Fruit fly (Drosophila melanogaster): Measurements from ENCODE around the gene Edc3.

Gene Edc3

DNA sequence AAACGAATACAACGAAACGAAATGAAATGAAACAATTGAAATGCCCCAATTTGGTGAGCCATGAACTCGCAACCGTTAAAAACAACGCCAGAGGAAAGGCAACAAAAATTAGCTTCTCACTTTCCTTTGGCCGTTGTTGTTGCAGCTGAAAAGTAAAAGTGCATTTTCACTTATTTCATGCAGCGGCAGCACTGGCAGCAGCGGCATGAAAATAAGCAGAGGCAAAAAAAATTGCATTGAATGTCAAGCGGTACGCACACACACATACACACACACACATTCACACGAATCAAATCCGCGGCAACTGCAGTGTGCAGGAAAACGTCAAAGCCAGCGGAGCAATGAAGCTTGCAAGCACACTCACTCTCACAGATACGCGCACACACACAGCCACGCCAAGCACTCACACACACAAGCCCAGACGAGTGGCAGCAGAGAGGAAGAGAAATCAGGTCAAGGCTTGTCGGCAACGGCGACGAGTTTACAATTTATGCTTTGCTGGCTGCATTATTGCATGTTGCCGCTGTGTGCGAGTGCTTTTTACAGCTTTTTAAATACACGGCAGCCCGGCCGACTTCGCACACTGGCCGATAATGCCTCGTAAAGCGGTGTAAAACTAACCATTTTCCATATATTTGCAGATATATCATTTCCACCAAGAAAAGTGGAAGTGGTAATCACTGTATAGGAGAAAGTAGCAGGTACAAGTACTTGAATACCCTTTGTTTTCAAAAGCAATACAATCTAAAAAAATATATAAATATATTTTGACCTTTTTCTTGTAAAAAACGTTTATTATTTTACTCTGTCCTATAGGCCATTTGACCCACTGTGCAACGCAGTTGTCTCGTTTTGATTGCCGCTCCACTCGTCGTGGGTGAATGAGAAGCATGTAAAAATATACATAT, 36.9 kb upstream of the Edc3 start (continued):
- TF ChIP-seq slbo (GFP tag; IDR thresholded peaks at IDR 0.05): no peak
- no peak for TF ChIP-seq Poxn (GFP tag; IDR thresholded peaks at IDR 0.05)
- TF ChIP-seq CG9797 (GFP tag; optimal IDR thresholded peaks at IDR 0.05): no peak
- no peak for TF ChIP-seq CG12744 (GFP tag; optimal IDR thresholded peaks at IDR 0.05)
- peak; percentile 88 for TF ChIP-seq CoRest (tag; optimal IDR thresholded peaks at IDR 0.05)
- peak; percentile 53; the same call in 1 of the 2 replicates for TF ChIP-seq CG4730 (GFP tag; IDR thresholded peaks at IDR 0.05)
- TF ChIP-seq CG11093 (GFP tag; IDR thresholded peaks at IDR 0.05): peak; percentile 80
- TF ChIP-seq CG8290 (GFP tag; optimal IDR thresholded peaks at IDR 0.05): no peak
- peak in 1 of 2 experiments; percentile 31 for TF ChIP-seq CG8290 (tag; optimal IDR thresholded peaks at IDR 0.05)
- peak; percentile 78 for TF ChIP-seq Xrp1 (GFP tag; IDR thresholded peaks at IDR 0.05)
- TF ChIP-seq CG17361 (GFP tag; IDR thresholded peaks at IDR 0.05): peak; percentile 91
- TF ChIP-seq CG13624 (GFP tag; optimal IDR thresholded peaks at IDR 0.05): no peak
- TF ChIP-seq ATbp (GFP tag; optimal IDR thresholded peaks at IDR 0.05): peak; percentile 93
- peak; percentile 51 for TF ChIP-seq YL-1 (GFP tag; optimal IDR thresholded peaks at IDR 0.05)
- TF ChIP-seq CG13287 (GFP tag; IDR thresholded peaks at IDR 0.05; ENCODE audit: partially characterized antibody): no peak
- peak; percentile 92 for TF ChIP-seq Oli (tag; optimal IDR thresholded peaks at IDR 0.05)
- TF ChIP-seq ro (GFP tag; IDR thresholded peaks at IDR 0.05): 0 out of 2 replicates have a peak, but pooled peaks have one; percentile 21
- peak; percentile 52; the same call in 2 of the 3 replicates for TF ChIP-seq H15 (GFP tag; IDR thresholded peaks at IDR 0.05)
- TF ChIP-seq CG9876 (GFP tag; optimal IDR thresholded peaks at IDR 0.05): no peak
- TF ChIP-seq sim (GFP tag; IDR thresholded peaks at IDR 0.05): peak; percentile 48; the same call in 1 of the 2 replicates
- TF ChIP-seq CG12942 (GFP tag; optimal IDR thresholded peaks at IDR 0.05): peak; percentile 52
- peak; percentile 41 for TF ChIP-seq Hmr (GFP tag; optimal IDR thresholded peaks at IDR 0.05)
- peak; percentile 74 for TF ChIP-seq CG12391 (tag; optimal IDR thresholded peaks at IDR 0.05)
- TF ChIP-seq emc (GFP tag; optimal IDR thresholded peaks at IDR 0.05): no peak
- TF ChIP-seq TFAM (GFP tag; optimal IDR thresholded peaks at IDR 0.05): peak; percentile 34
- TF ChIP-seq CG7357 (GFP tag; IDR thresholded peaks at IDR 0.05): peak; percentile 68
- TF ChIP-seq trem (tag; optimal IDR thresholded peaks at IDR 0.05): peak; percentile 65
- no peak for TF ChIP-seq dm (GFP tag; optimal IDR thresholded peaks at IDR 0.05)
- TF ChIP-seq gcm (GFP tag; optimal IDR thresholded peaks at IDR 0.05): peak; percentile 76
- 0 out of 3 replicates have a peak, but pooled peaks have one; percentile 12 for TF ChIP-seq knrl (GFP tag; IDR thresholded peaks at IDR 0.05; ENCODE audit: partially characterized antibody)
- no peak for TF ChIP-seq CG8944 (GFP tag; optimal IDR thresholded peaks at IDR 0.05)
- TF ChIP-seq dmrt99B (tag; optimal IDR thresholded peaks at IDR 0.05): peak; percentile 95
- TF ChIP-seq vvl (GFP tag; IDR thresholded peaks at IDR 0.05): peak; percentile 81
- no peak for TF ChIP-seq HmgD (GFP tag; optimal IDR thresholded peaks at IDR 0.05)
- peak; percentile 26 for TF ChIP-seq CG10274 (GFP tag; optimal IDR thresholded peaks at IDR 0.05)
- TF ChIP-seq Doc2 (GFP tag; IDR thresholded peaks at IDR 0.05): no peak
- TF ChIP-seq ac (GFP tag; optimal IDR thresholded peaks at IDR 0.05): no peak
- no peak for TF ChIP-seq CG34376 (GFP tag; optimal IDR thresholded peaks at IDR 0.05)
- no peak for TF ChIP-seq grn (GFP tag; optimal IDR thresholded peaks at IDR 0.05)
- no peak for TF ChIP-seq Spps (tag; optimal IDR thresholded peaks at IDR 0.05)
- TF ChIP-seq CG16813 (GFP tag; IDR thresholded peaks at IDR 0.05; ENCODE audit: partially characterized antibody): no peak
- peak; percentile 30 for TF ChIP-seq CG4617 (GFP tag; optimal IDR thresholded peaks at IDR 0.05; ENCODE audit: borderline replicate concordance)
- no peak for TF ChIP-seq pros (GFP tag; optimal IDR thresholded peaks at IDR 0.05)
- TF ChIP-seq Med (GFP tag): peak; percentile 77
- TF ChIP-seq Gsc (GFP tag; IDR thresholded peaks at IDR 0.05): no peak
- 0 out of 3 replicates have a peak, but pooled peaks have one; percentile 50 for TF ChIP-seq otp (GFP tag; IDR thresholded peaks at IDR 0.05)
- TF ChIP-seq chm (GFP tag; IDR thresholded peaks at IDR 0.05): no peak; the same call in 1 of the 2 replicates
- peak; percentile 19 for TF ChIP-seq crol (GFP tag; IDR thresholded peaks at IDR 0.05)
- TF ChIP-seq CG12299 (tag; optimal IDR thresholded peaks at IDR 0.05): peak; percentile 34
